Fruit fly (Drosophila melanogaster) S2 (cell line): ENCODE data around the gene CG13634.

ENCODE experiments used
- CG8478 ChIP-seq: fragments of >200 bp; optimal IDR thresholded peaks from 2 replicates; lab custom pipeline; 2018
- CTCF ChIP-seq, 2 experiments: fragments of >200 bp; optimal IDR thresholded peaks; 2 replicates each; lab custom pipeline; 2018

The CG13634 gene

dm6 chr3R:24790036-24790435 is at the start of gene CG13634:
CG13634 (minus strand) TSS chr3R:24790136.
- TF ChIP-seq CG8478 (lab: Kevin White, UChicago) (no peak), CTCF (optimal IDR thresholded peaks at IDR 0.05; lab: Kevin White, UChicago) (no peak)

dm6 chr3R:24833652-24834051 is 43.7 kb upstream of the CG13634 start, which contains the start of gene sosie:
sosie (plus strand) TSS chr3R:24833952.
- TF ChIP-seq CTCF (optimal IDR thresholded peaks at IDR 0.05; lab: Kevin White, UChicago) (no peak), CG8478 (lab: Kevin White, UChicago) (no peak)

- no peak for TF ChIP-seq CG8478 (lab: Kevin White, UChicago)
- peak in 1 of 2 experiments; percentile 10 for TF ChIP-seq CTCF (optimal IDR thresholded peaks at IDR 0.05; lab: Kevin White, UChicago)
Measured at dm6 chr3R:24829887-24830351, 40.0 kb upstream of the CG13634 start, which contains the start of the genes Kaz and CG43273. Kaz (minus strand) TSS chr3R:24829959. CG43273 (plus strand) TSS chr3R:24830301.

- no peak for TF ChIP-seq CG8478 (lab: Kevin White, UChicago)
- TF ChIP-seq CTCF (optimal IDR thresholded peaks at IDR 0.05; lab: Kevin White, UChicago), result no peak
Measured at dm6 chr3R:24828234-24828633, 38.3 kb upstream of the CG13634 start, which contains the start of gene RabX4. RabX4 (minus strand) TSS chr3R:24828409.

- TF ChIP-seq CTCF (optimal IDR thresholded peaks at IDR 0.05; lab: Kevin White, UChicago), result no peak
- no peak for TF ChIP-seq CG8478 (lab: Kevin White, UChicago)
Measured at dm6 chr3R:24825548-24825947, 35.6 kb upstream of the CG13634 start, which contains the start of gene niki. niki (minus strand) TSS chr3R:24825648.

- TF ChIP-seq CTCF (optimal IDR thresholded peaks at IDR 0.05; lab: Kevin White, UChicago) (no peak), CG8478 (lab: Kevin White, UChicago) (no peak)
Measured at dm6 chr3R:24823061-24823460, 33.1 kb upstream of the CG13634 start.

- TF ChIP-seq CTCF (optimal IDR thresholded peaks at IDR 0.05; lab: Kevin White, UChicago), result no peak
- no peak for TF ChIP-seq CG8478 (lab: Kevin White, UChicago)
Measured at dm6 chr3R:24816993-24817854, 27.3 kb upstream of the CG13634 start, which contains the start of the genes CG5808 and Saf-B. CG5808 (minus strand) TSS chr3R:24817007. Saf-B (plus strand) TSS chr3R:24817464.

dm6 chr3R:24813637-24814301 is 23.8 kb upstream of the CG13634 start, which contains the start of the genes lili and CG34150:
lili (minus strand) TSS chr3R:24814012.
CG34150 (plus strand) TSS chr3R:24814262.
- TF ChIP-seq CG8478 (lab: Kevin White, UChicago) (no peak), CTCF (optimal IDR thresholded peaks at IDR 0.05; lab: Kevin White, UChicago) (no peak)

- TF ChIP-seq CG8478 (lab: Kevin White, UChicago) (no peak), CTCF (optimal IDR thresholded peaks at IDR 0.05; lab: Kevin White, UChicago) (no peak)
Measured at dm6 chr3R:24812987-24813636, 23.2 kb upstream of the CG13634 start.

- TF ChIP-seq CG8478 (lab: Kevin White, UChicago), result no peak
- TF ChIP-seq CTCF (optimal IDR thresholded peaks at IDR 0.05; lab: Kevin White, UChicago), result no peak
Measured at dm6 chr3R:24812394-24812793, 22.5 kb upstream of the CG13634 start.

- TF ChIP-seq CTCF (optimal IDR thresholded peaks at IDR 0.05; lab: Kevin White, UChicago) (no peak), CG8478 (lab: Kevin White, UChicago) (no peak)
Measured at dm6 chr3R:24810844-24811625, 21.1 kb upstream of the CG13634 start.

- TF ChIP-seq CTCF (optimal IDR thresholded peaks at IDR 0.05; lab: Kevin White, UChicago) (no peak), CG8478 (lab: Kevin White, UChicago) (no peak)
Measured at dm6 chr3R:24809576-24810279, 19.8 kb upstream of the CG13634 start.

dm6 chr3R:24807321-24807720 is 17.4 kb upstream of the CG13634 start, which contains the start of gene CG6980:
CG6980 (plus strand) TSS chr3R:24807621.
- TF ChIP-seq CG8478 (lab: Kevin White, UChicago) (no peak), CTCF (optimal IDR thresholded peaks at IDR 0.05; lab: Kevin White, UChicago) (no peak)
